Fruit fly (Drosophila melanogaster): ENCODE data around the gene CG11630.

The CG11630 gene

DNA sequence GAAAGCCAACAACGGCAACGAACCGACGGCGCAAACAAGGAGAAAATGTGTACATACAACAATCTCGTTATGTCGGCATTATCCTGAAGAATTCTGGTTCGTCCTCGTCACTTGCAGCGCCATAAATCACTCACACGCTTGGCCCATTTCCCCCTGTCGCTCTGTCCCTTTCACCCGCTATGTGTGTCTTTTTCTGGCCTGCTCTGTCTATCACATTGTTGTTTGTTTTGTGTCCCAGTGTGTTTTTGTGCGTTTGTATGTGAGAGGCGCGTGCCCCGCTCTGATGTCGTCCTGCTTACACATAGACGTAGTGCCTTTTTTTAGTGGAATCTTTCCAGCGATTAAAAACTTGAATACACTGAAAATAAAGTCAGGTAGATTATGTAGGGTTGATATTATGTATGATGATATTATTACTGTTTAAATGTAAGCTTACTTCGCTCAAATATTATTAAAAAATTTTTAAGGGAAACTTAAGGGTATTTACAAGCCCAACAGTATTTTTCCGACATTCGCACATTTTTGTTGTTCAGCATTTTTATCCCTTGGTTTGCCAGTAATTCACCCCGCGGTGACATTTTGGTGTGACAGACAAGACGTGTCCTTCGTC, 5.7 kb upstream of the CG11630 start (continued):
- TF ChIP-seq Stat92E (GFP tag; optimal IDR thresholded peaks at IDR 0.05) (no peak), sens (GFP tag) (peak; percentile 59), Ssrp (tag; optimal IDR thresholded peaks at IDR 0.05) (peak; percentile 15), CG1529 (GFP tag; optimal IDR thresholded peaks at IDR 0.05) (no peak), az2 (GFP tag; optimal IDR thresholded peaks at IDR 0.05) (peak; percentile 2), Lhr (GFP tag; optimal IDR thresholded peaks at IDR 0.05) (no peak), HLH4C (GFP tag; IDR thresholded peaks at IDR 0.05; ENCODE audit: partially characterized antibody) (no peak), CG32767 (GFP tag; IDR thresholded peaks at IDR 0.05) (0 out of 2 replicates have a peak, but pooled peaks have one; percentile 21), CG4854 (GFP tag; optimal IDR thresholded peaks at IDR 0.05) (no peak), CG6175 (GFP tag; IDR thresholded peaks at IDR 0.05) (no peak), Nf-YA (GFP tag; IDR thresholded peaks at IDR 0.05) (no peak), cwo (GFP tag; optimal IDR thresholded peaks at IDR 0.05) (peak; percentile 2), scrt (GFP tag; optimal IDR thresholded peaks at IDR 0.05) (peak; percentile 1), twi (tag; optimal IDR thresholded peaks at IDR 0.05) (peak; percentile 2), Ets65A (GFP tag) (peak; percentile 28), Awh (GFP tag; IDR thresholded peaks at IDR 0.05) (no peak), fd96Cb (tag; optimal IDR thresholded peaks at IDR 0.05) (peak; percentile 22), corto (GFP tag; optimal IDR thresholded peaks at IDR 0.05) (no peak), Dref (GFP tag; IDR thresholded peaks at IDR 0.05) (no peak), Meics (GFP tag; optimal IDR thresholded peaks at IDR 0.05) (no peak), CG8924 (tag; optimal IDR thresholded peaks at IDR 0.05) (peak; percentile 28), zf30C (GFP tag; optimal IDR thresholded peaks at IDR 0.05) (peak; percentile 32), eve (GFP tag; optimal IDR thresholded peaks at IDR 0.05) (peak in 1 of 2 experiments; percentile 31), CG1832 (GFP tag; optimal IDR thresholded peaks at IDR 0.05) (peak; percentile 70), tll (GFP tag; optimal IDR thresholded peaks at IDR 0.05) (peak in 1 of 2 experiments; percentile 46), CG13424 (tag; optimal IDR thresholded peaks at IDR 0.05) (peak; percentile 27), prd (optimal IDR thresholded peaks at IDR 0.05) (no peak), prd (GFP tag; IDR thresholded peaks at IDR 0.05) (0 out of 3 replicates have a peak, but pooled peaks have one; percentile 20), CG14710 (tag; optimal IDR thresholded peaks at IDR 0.05) (peak; percentile 0), CG7556 (GFP tag; optimal IDR thresholded peaks at IDR 0.05) (peak; percentile 37), gfzf (GFP tag; optimal IDR thresholded peaks at IDR 0.05) (no peak), CG33557 (GFP tag; optimal IDR thresholded peaks at IDR 0.05) (peak; percentile 5), mirr (GFP tag; optimal IDR thresholded peaks at IDR 0.05) (peak; percentile 34), Hsf (GFP tag; optimal IDR thresholded peaks at IDR 0.05) (no peak), Rx (GFP tag; IDR thresholded peaks at IDR 0.05) (no peak), tio (GFP tag; optimal IDR thresholded peaks at IDR 0.05) (peak; percentile 1), CG1647 (GFP tag; optimal IDR thresholded peaks at IDR 0.05) (no peak), Med (GFP tag) (peak; percentile 64), CG4424 (GFP tag; optimal IDR thresholded peaks at IDR 0.05) (peak; percentile 10), Deaf1 (tag; optimal IDR thresholded peaks at IDR 0.05) (peak; percentile 57), HLHmδ (GFP tag; optimal IDR thresholded peaks at IDR 0.05) (peak; percentile 7), Rfx (GFP tag; IDR thresholded peaks at IDR 0.05) (0 out of 2 replicates have a peak, but pooled peaks have one; percentile 18), Sox102F (GFP tag; optimal IDR thresholded peaks at IDR 0.05) (peak; percentile 7), dysf (GFP tag; IDR thresholded peaks at IDR 0.05) (0 out of 3 replicates have a peak, but pooled peaks have one; percentile 27), CG18599 (GFP tag; optimal IDR thresholded peaks at IDR 0.05) (peak; percentile 67), da (GFP tag; optimal IDR thresholded peaks at IDR 0.05) (no peak), CG8290 (GFP tag; optimal IDR thresholded peaks at IDR 0.05) (peak; percentile 84), CG8290 (tag; optimal IDR thresholded peaks at IDR 0.05) (peak; percentile 2 to 6), CG3281 (GFP tag; optimal IDR thresholded peaks at IDR 0.05) (no peak), ci (GFP tag; IDR thresholded peaks at IDR 0.05) (0 out of 3 replicates have a peak, but pooled peaks have one; percentile 39)

Measured in whole organism, embryonic.